Fruit fly (Drosophila melanogaster): ENCODE measurements around the gene Gas41.
A peak's percentile ranks its signal among the peaks of the same experiment; 100 is the strongest.

Gene Gas41

DNA sequence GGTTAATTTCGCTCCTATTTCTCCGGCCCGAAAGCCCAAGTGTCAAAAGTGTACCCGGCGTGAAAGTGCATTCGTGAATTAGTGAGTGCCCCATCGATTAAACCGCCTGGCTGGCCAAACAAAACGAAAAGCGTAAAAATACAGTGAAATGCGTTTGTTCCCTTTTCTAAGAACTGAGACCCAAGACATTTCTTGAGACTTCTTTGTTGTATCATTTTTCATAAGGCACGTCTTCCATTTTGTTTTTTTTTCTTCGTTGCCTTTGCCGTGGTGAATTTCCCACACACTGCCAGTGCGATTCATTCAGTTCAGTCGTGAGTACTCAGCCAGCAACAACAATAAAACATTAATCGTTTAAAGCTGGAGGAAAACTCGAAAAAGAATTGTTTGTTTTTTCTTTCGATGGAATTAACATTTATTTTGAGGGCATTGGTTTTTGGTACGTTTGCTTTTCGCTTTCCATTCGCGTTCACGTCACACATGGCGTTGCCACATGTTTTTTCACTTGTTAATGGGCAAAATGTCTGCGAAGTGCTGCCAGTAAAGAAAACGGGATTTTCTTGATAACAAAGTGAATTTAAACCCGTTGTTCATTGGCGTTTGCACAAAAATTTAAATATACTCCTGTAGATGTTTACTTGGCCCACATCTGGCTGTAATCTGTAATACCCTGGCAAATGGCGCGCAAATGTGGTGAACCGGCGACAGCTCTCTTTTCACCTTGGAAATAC lies 28.5 kb downstream of the Gas41 start (continued):
- no peak for TF ChIP-seq lbe (GFP tag; optimal IDR thresholded peaks at IDR 0.05)
- TF ChIP-seq toy (GFP tag; IDR thresholded peaks at IDR 0.05) = no peak
- TF ChIP-seq CG2120 (GFP tag; optimal IDR thresholded peaks at IDR 0.05) = peak; percentile 7
- no peak for TF ChIP-seq CG3838 (GFP tag; optimal IDR thresholded peaks at IDR 0.05)
- no peak for TF ChIP-seq Max (GFP tag; optimal IDR thresholded peaks at IDR 0.05)
- TF ChIP-seq CG17802 (tag; optimal IDR thresholded peaks at IDR 0.05) = no peak
- no peak for TF ChIP-seq CG4820 (GFP tag; optimal IDR thresholded peaks at IDR 0.05)
- TF ChIP-seq ftz-f1 (GFP tag; optimal IDR thresholded peaks at IDR 0.05) = peak; percentile 79
- no peak for TF ChIP-seq BtbVII (GFP tag; optimal IDR thresholded peaks at IDR 0.05)
- peak; percentile 22 for TF ChIP-seq D19A (tag; optimal IDR thresholded peaks at IDR 0.05)
- no peak for TF ChIP-seq CG8388 (GFP tag; optimal IDR thresholded peaks at IDR 0.05)
- no peak for TF ChIP-seq ash1 (GFP tag; optimal IDR thresholded peaks at IDR 0.05)
- TF ChIP-seq B-H2 (GFP tag; optimal IDR thresholded peaks at IDR 0.05) = no peak
- no peak for TF ChIP-seq CG1233 (GFP tag; optimal IDR thresholded peaks at IDR 0.05)
- no peak for TF ChIP-seq hbn (GFP tag; IDR thresholded peaks at IDR 0.05; ENCODE audit: partially characterized antibody)
- TF ChIP-seq CG1024 (GFP tag; IDR thresholded peaks at IDR 0.05) = no peak
- no peak for TF ChIP-seq pan (optimal IDR thresholded peaks at IDR 0.05)
- no peak for TF ChIP-seq pan (GFP tag; optimal IDR thresholded peaks at IDR 0.05 in 1 of 2, IDR thresholded peaks at IDR 0.05 in 1 of 2)
- no peak for TF ChIP-seq Ada2b (GFP tag; IDR thresholded peaks at IDR 0.05)
- TF ChIP-seq CG11247 (GFP tag; IDR thresholded peaks at IDR 0.05) = no peak
- no peak for TF ChIP-seq CG32767 (GFP tag; IDR thresholded peaks at IDR 0.05)
- TF ChIP-seq Hr51 (GFP tag; optimal IDR thresholded peaks at IDR 0.05) = no peak
- no peak for TF ChIP-seq CG13424 (tag; optimal IDR thresholded peaks at IDR 0.05)
- no peak for TF ChIP-seq dpn (GFP tag; optimal IDR thresholded peaks at IDR 0.05)
- no peak for TF ChIP-seq mam (GFP tag; optimal IDR thresholded peaks at IDR 0.05)
- TF ChIP-seq CG9437 (GFP tag; optimal IDR thresholded peaks at IDR 0.05) = peak; percentile 99
- no peak for TF ChIP-seq dati (GFP tag; IDR thresholded peaks at IDR 0.05)
- TF ChIP-seq CG4617 (GFP tag; optimal IDR thresholded peaks at IDR 0.05; ENCODE audit: borderline replicate concordance) = no peak
- no peak for TF ChIP-seq Lim3 (GFP tag; IDR thresholded peaks at IDR 0.05)
- TF ChIP-seq CG11398 (GFP tag; optimal IDR thresholded peaks at IDR 0.05) = no peak
- no peak for TF ChIP-seq ATbp (GFP tag; optimal IDR thresholded peaks at IDR 0.05)
- TF ChIP-seq ro (GFP tag; IDR thresholded peaks at IDR 0.05) = no peak
- no peak for TF ChIP-seq Doc2 (GFP tag; IDR thresholded peaks at IDR 0.05)
- no peak for TF ChIP-seq Awh (GFP tag; IDR thresholded peaks at IDR 0.05)
- TF ChIP-seq CG17612 (GFP tag; IDR thresholded peaks at IDR 0.05) = no peak
- TF ChIP-seq tll (GFP tag; optimal IDR thresholded peaks at IDR 0.05) = no peak
- no peak for TF ChIP-seq CG4404 (GFP tag; IDR thresholded peaks at IDR 0.05)
- TF ChIP-seq Pdp1 (GFP tag; optimal IDR thresholded peaks at IDR 0.05) = peak in 1 of 2 experiments; percentile 3
- no peak for TF ChIP-seq CG10979 (tag; optimal IDR thresholded peaks at IDR 0.05)
- TF ChIP-seq Spps (tag; optimal IDR thresholded peaks at IDR 0.05) = no peak
- no peak for TF ChIP-seq CG33213 (GFP tag; optimal IDR thresholded peaks at IDR 0.05)
- TF ChIP-seq CG12769 (tag; optimal IDR thresholded peaks at IDR 0.05) = peak; percentile 50
- TF ChIP-seq CG16813 (GFP tag; IDR thresholded peaks at IDR 0.05; ENCODE audit: partially characterized antibody) = no peak
- TF ChIP-seq CG13296 (GFP tag; optimal IDR thresholded peaks at IDR 0.05) = no peak
- no peak for TF ChIP-seq CG8290 (GFP tag; optimal IDR thresholded peaks at IDR 0.05)
- peak in 1 of 2 experiments; percentile 18 for TF ChIP-seq CG8290 (tag; optimal IDR thresholded peaks at IDR 0.05)
- no peak for TF ChIP-seq Mrtf (GFP tag; IDR thresholded peaks at IDR 0.05)
- peak; percentile 46 for TF ChIP-seq D (optimal IDR thresholded peaks at IDR 0.05)
- no peak for TF ChIP-seq D (GFP tag; optimal IDR thresholded peaks at IDR 0.05)
- TF ChIP-seq Atf6 (GFP tag; IDR thresholded peaks at IDR 0.05) = no peak
- no peak for TF ChIP-seq CG2202 (tag; optimal IDR thresholded peaks at IDR 0.05)

Data from whole organism, embryonic.